Fruit fly (Drosophila melanogaster) whole organism, embryonic: Measurements from ENCODE around the gene CG9782.

Experiments
- Bgb ChIP-seq: fragments of 200-800 bp; sonication (Bioruptor generic); IDR thresholded peaks from 2 replicates; pipeline ENCODE4 v1.3.6; 2022; ENCODE audit warnings: missing biosample characterization, missing genetic modification characterization; ENCODE audit not compliant: partially characterized antibody
- CG11560 ChIP-seq: fragments of 200-800 bp; sonication (Bioruptor generic); IDR thresholded peaks from 3 replicates; pipeline ENCODE4 v1.3.6; 2022; ENCODE audit warnings: missing biosample characterization, missing genetic modification characterization
- CG13296 ChIP-seq: fragments of 200-800 bp; sonication (Bioruptor generic); optimal IDR thresholded peaks from 3 replicates; lab custom pipeline; 2018; ENCODE audit warnings: missing biosample characterization, mild to moderate bottlenecking, missing genetic modification characterization
- CG13894 ChIP-seq: fragments of 200-800 bp; sonication (Bioruptor generic); optimal IDR thresholded peaks from 3 replicates; lab custom pipeline; 2018; ENCODE audit warnings: missing biosample characterization, mild to moderate bottlenecking, missing genetic modification characterization, moderate library complexity
- CG14965 ChIP-seq: fragments of 200-800 bp; sonication (Bioruptor generic); optimal IDR thresholded peaks from 2 replicates; lab custom pipeline; 2016; ENCODE audit warnings: missing biosample characterization, missing genetic modification characterization, borderline replicate concordance
- CG15514 ChIP-seq: fragments of 200-800 bp; sonication (Bioruptor generic); optimal IDR thresholded peaks from 3 replicates; lab custom pipeline; 2017; ENCODE audit warnings: missing biosample characterization, missing genetic modification characterization, mild to moderate bottlenecking, moderate library complexity, missing genetic modification reagents
- CG15601 ChIP-seq: fragments of 200-800 bp; sonication (Bioruptor generic); optimal IDR thresholded peaks from 3 replicates; lab custom pipeline; 2019; ENCODE audit warnings: missing biosample characterization, mild to moderate bottlenecking, missing genetic modification characterization, moderate library complexity
- CG16813 ChIP-seq: fragments of 200-800 bp; sonication (Bioruptor generic); IDR thresholded peaks from 3 replicates; pipeline ENCODE4 v1.3.6; 2022; ENCODE audit warnings: missing biosample characterization, missing genetic modification characterization; ENCODE audit not compliant: partially characterized antibody
- CG17361 ChIP-seq: fragments of 200-800 bp; sonication (Bioruptor generic); IDR thresholded peaks from 3 replicates; pipeline ENCODE4 v1.3.6; 2022; ENCODE audit warnings: missing biosample characterization, missing genetic modification characterization
- CG18619 ChIP-seq: fragments of 200-800 bp; sonication (Bioruptor generic); optimal IDR thresholded peaks from 3 replicates; lab custom pipeline; 2017; ENCODE audit warnings: missing biosample characterization, mild to moderate bottlenecking, missing genetic modification characterization
- CG18764 ChIP-seq: fragments of 200-800 bp; sonication (Bioruptor generic); optimal IDR thresholded peaks from 3 replicates; lab custom pipeline; 2016; ENCODE audit warnings: missing biosample characterization, missing genetic modification characterization
- CG2116 ChIP-seq: fragments of 200-800 bp; sonication (Bioruptor generic); optimal IDR thresholded peaks from 3 replicates; lab custom pipeline; 2018; ENCODE audit warnings: missing biosample characterization, mild to moderate bottlenecking, missing genetic modification characterization
- CG2678 ChIP-seq: fragments of 200-800 bp; sonication (Bioruptor generic); optimal IDR thresholded peaks from 3 replicates; lab custom pipeline; 2019; ENCODE audit warnings: missing biosample characterization, mild to moderate bottlenecking, missing genetic modification characterization, moderate library complexity
- CG30020 ChIP-seq: fragments of 200-800 bp; optimal IDR thresholded peaks from 2 replicates; lab custom pipeline; 2019; ENCODE audit warnings: missing biosample characterization, mild to moderate bottlenecking, missing genetic modification characterization, moderate library complexity
- CG4360 ChIP-seq: fragments of 200-800 bp; sonication (Bioruptor generic); IDR thresholded peaks from 2 replicates; pipeline ENCODE4 v1.3.6; 2022; ENCODE audit warnings: missing biosample characterization, missing genetic modification characterization
- CG6254 ChIP-seq: fragments of 200-800 bp; sonication (Bioruptor generic); optimal IDR thresholded peaks from 3 replicates; lab custom pipeline; 2017; ENCODE audit warnings: mild to moderate bottlenecking, missing biosample characterization, missing genetic modification reagents, missing genetic modification characterization
- CG6272 ChIP-seq: fragments of 200-800 bp; sonication (Bioruptor generic); IDR thresholded peaks from 2 replicates; pipeline ENCODE4 v1.3.6; 2022; ENCODE audit warnings: missing biosample characterization, missing genetic modification characterization
- CG6791 ChIP-seq: fragments of 200-800 bp; sonication (Bioruptor generic); IDR thresholded peaks from 3 replicates; pipeline ENCODE4 v1.3.6; 2022; ENCODE audit warnings: missing biosample characterization, missing genetic modification characterization; ENCODE audit not compliant: partially characterized antibody
- CG7271 ChIP-seq: fragments of 200-800 bp; sonication (Bioruptor generic); optimal IDR thresholded peaks from 2 replicates; lab custom pipeline; 2018; ENCODE audit warnings: missing biosample characterization, mild to moderate bottlenecking, missing genetic modification characterization, moderate library complexity
- CG8290 ChIP-seq, 3 experiments: fragments of 200-800 bp; sonication (Bioruptor generic); optimal IDR thresholded peaks; 2 replicates each; lab custom pipeline; 2016 to 2019; ENCODE audit warnings: missing biosample characterization in 3 of 3, missing genetic modification characterization in 3 of 3, mild to moderate bottlenecking in 2 of 3, moderate library complexity in 1 of 3
- CoRest ChIP-seq: fragments of 200-800 bp; sonication (Bioruptor generic); optimal IDR thresholded peaks from 3 replicates; lab custom pipeline; 2018; ENCODE audit warnings: missing biosample characterization, mild to moderate bottlenecking, missing genetic modification characterization, moderate library complexity
- Dll ChIP-seq: fragments of 200-800 bp; sonication (Bioruptor generic); IDR thresholded peaks from 4 replicates; pipeline ENCODE4 v1.3.6; 2022; ENCODE audit warnings: missing biosample characterization, missing genetic modification characterization; ENCODE audit not compliant: partially characterized antibody
- Dp ChIP-seq: fragments of 200-800 bp; sonication (Bioruptor generic); optimal IDR thresholded peaks from 2 replicates; lab custom pipeline; 2018; ENCODE audit warnings: missing biosample characterization, mild to moderate bottlenecking, missing genetic modification characterization, moderate library complexity
- Dref ChIP-seq: fragments of 200-800 bp; sonication (Bioruptor generic); IDR thresholded peaks from 2 replicates; pipeline ENCODE4 v1.3.6; 2022; ENCODE audit warnings: missing biosample characterization, missing genetic modification characterization
- Elba2 ChIP-seq: fragments of 200-800 bp; sonication (Bioruptor generic); optimal IDR thresholded peaks from 3 replicates; lab custom pipeline; 2016; ENCODE audit warnings: missing biosample characterization, missing genetic modification characterization
- Ets97D ChIP-seq: fragments of 200-800 bp; sonication (Bioruptor generic); optimal IDR thresholded peaks from 3 replicates; lab custom pipeline; 2016; ENCODE audit warnings: missing biosample characterization, missing genetic modification characterization
- Gug ChIP-seq: fragments of 200-800 bp; sonication (Bioruptor generic); IDR thresholded peaks from 4 replicates; pipeline ENCODE4 v1.3.6; 2022; ENCODE audit warnings: missing biosample characterization, missing genetic modification characterization
- Lhr ChIP-seq: fragments of 200-800 bp; sonication (Bioruptor generic); optimal IDR thresholded peaks from 3 replicates; lab custom pipeline; 2017; ENCODE audit warnings: mild to moderate bottlenecking, missing biosample characterization, missing genetic modification reagents, missing genetic modification characterization
- Max ChIP-seq: fragments of 200-800 bp; sonication (Bioruptor generic); optimal IDR thresholded peaks from 2 replicates; lab custom pipeline; 2016; ENCODE audit warnings: missing biosample characterization, mild to moderate bottlenecking, missing genetic modification characterization
- Oli ChIP-seq: fragments of 200-800 bp; sonication (Bioruptor generic); optimal IDR thresholded peaks from 2 replicates; lab custom pipeline; 2018; ENCODE audit warnings: missing biosample characterization, mild to moderate bottlenecking, missing genetic modification characterization, moderate library complexity
- Sox102F ChIP-seq: fragments of 200-800 bp; sonication (Bioruptor generic); optimal IDR thresholded peaks from 2 replicates; lab custom pipeline; 2018; ENCODE audit warnings: missing biosample characterization, mild to moderate bottlenecking, missing genetic modification characterization, moderate library complexity
- Sry-δ ChIP-seq: fragments of 200-800 bp; sonication (Bioruptor generic); optimal IDR thresholded peaks from 2 replicates; lab custom pipeline; 2016; ENCODE audit warnings: missing biosample characterization, missing genetic modification characterization
- amos ChIP-seq: fragments of 200-800 bp; sonication (Bioruptor generic); IDR thresholded peaks from 2 replicates; pipeline ENCODE4 v1.3.6; 2022; ENCODE audit warnings: missing biosample characterization, missing genetic modification characterization; ENCODE audit not compliant: partially characterized antibody
- bbx ChIP-seq: fragments of 200-800 bp; sonication (Bioruptor generic); IDR thresholded peaks from 2 replicates; pipeline ENCODE4 v1.3.6; 2022; ENCODE audit warnings: missing biosample characterization, missing genetic modification characterization; ENCODE audit not compliant: partially characterized antibody
- btn ChIP-seq: fragments of 200-800 bp; sonication (Bioruptor generic); optimal IDR thresholded peaks from 2 replicates; lab custom pipeline; 2016; ENCODE audit warnings: missing biosample characterization, missing genetic modification characterization
- dmrt11E ChIP-seq: fragments of 200-800 bp; sonication (Bioruptor generic); optimal IDR thresholded peaks from 3 replicates; lab custom pipeline; 2018; ENCODE audit warnings: missing biosample characterization, mild to moderate bottlenecking, missing genetic modification characterization, moderate library complexity
- en ChIP-seq: fragments of 200-800 bp; sonication (Bioruptor generic); optimal IDR thresholded peaks from 2 replicates; lab custom pipeline; 2016; ENCODE audit warnings: missing biosample characterization, missing genetic modification characterization
- ewg ChIP-seq: fragments of 200-800 bp; sonication (Bioruptor generic); optimal IDR thresholded peaks from 3 replicates; lab custom pipeline; 2017; ENCODE audit warnings: mild to moderate bottlenecking, missing biosample characterization, missing genetic modification reagents, missing genetic modification characterization
- hbn ChIP-seq: fragments of 200-800 bp; sonication (Bioruptor generic); IDR thresholded peaks from 2 replicates; pipeline ENCODE4 v1.3.6; 2022; ENCODE audit warnings: missing biosample characterization, missing genetic modification characterization; ENCODE audit not compliant: partially characterized antibody
- lab ChIP-seq: fragments of 200-800 bp; sonication (Bioruptor generic); optimal IDR thresholded peaks from 3 replicates; lab custom pipeline; 2017; ENCODE audit warnings: missing biosample characterization, missing genetic modification characterization, mild to moderate bottlenecking, moderate library complexity, missing genetic modification reagents
- nmo ChIP-seq: fragments of 200-800 bp; sonication (Bioruptor generic); optimal IDR thresholded peaks from 2 replicates; lab custom pipeline; 2018; ENCODE audit warnings: missing biosample characterization, mild to moderate bottlenecking, missing genetic modification characterization, moderate library complexity
- org-1 ChIP-seq: fragments of 200-800 bp; sonication (Bioruptor generic); optimal IDR thresholded peaks from 2 replicates; lab custom pipeline; 2017; ENCODE audit warnings: missing biosample characterization, missing genetic modification characterization
- p53 ChIP-seq: fragments of 200-800 bp; sonication (Bioruptor generic); optimal IDR thresholded peaks from 2 replicates; lab custom pipeline; 2016; ENCODE audit warnings: missing biosample characterization, missing genetic modification characterization
- pita ChIP-seq: fragments of 200-800 bp; sonication (Bioruptor generic); optimal IDR thresholded peaks from 2 replicates; lab custom pipeline; 2017; ENCODE audit warnings: missing biosample characterization, mild to moderate bottlenecking, missing genetic modification characterization
- row ChIP-seq: fragments of 200-800 bp; sonication (Bioruptor generic); IDR thresholded peaks from 3 replicates; pipeline ENCODE4 v1.3.6; 2022; ENCODE audit warnings: missing biosample characterization, missing genetic modification characterization
- tna ChIP-seq: fragments of 200-800 bp; sonication (Bioruptor generic); IDR thresholded peaks from 2 replicates; pipeline ENCODE4 v1.3.6; 2022; ENCODE audit warnings: missing biosample characterization, missing genetic modification characterization; ENCODE audit not compliant: partially characterized antibody
- toy ChIP-seq: fragments of 200-800 bp; sonication (Bioruptor generic); IDR thresholded peaks from 2 replicates; pipeline ENCODE4 v1.3.6; 2022; ENCODE audit warnings: missing biosample characterization, missing genetic modification characterization
- unc-4 ChIP-seq: fragments of 200-800 bp; sonication (Bioruptor generic); IDR thresholded peaks from 2 replicates; pipeline ENCODE4 v1.3.6; 2022; ENCODE audit warnings: missing biosample characterization, missing genetic modification characterization; ENCODE audit not compliant: partially characterized antibody

Gene CG9782

dm6 chrX:16654931-16655409 lies 33.6 kb upstream of the CG9782 start, which contains the start of the genes Nemp and r (continued):
- no peak for TF ChIP-seq org-1 (GFP tag; lab: Kevin White, UChicago)
- TF ChIP-seq amos (GFP tag; lab: Robert Waterston, UW), result peak; percentile 71
- no peak for TF ChIP-seq toy (GFP tag; lab: Robert Waterston, UW)
- TF ChIP-seq Elba2 (GFP tag; lab: Kevin White, UChicago), result no peak
- peak; percentile 80 for TF ChIP-seq Lhr (GFP tag; lab: Kevin White, UChicago)
- TF ChIP-seq CG13894 (tag; lab: Kevin White, UChicago), result no peak
- TF ChIP-seq bbx, result peak; percentile 62
- no peak for TF ChIP-seq CG6272 (GFP tag; lab: Robert Waterston, UW)
- peak; percentile 81 for TF ChIP-seq Dll (GFP tag; lab: Robert Waterston, UW)
- 0 out of 3 replicates have a peak, but pooled peaks have one; percentile 12 for TF ChIP-seq CG17361 (GFP tag; lab: Robert Waterston, UW)
- no peak for TF ChIP-seq CG13296
- no peak for TF ChIP-seq CG4360
- TF ChIP-seq CG18619 (GFP tag; lab: Kevin White, UChicago), result no peak
- TF ChIP-seq Max (GFP tag; lab: Kevin White, UChicago), result no peak
- no peak for TF ChIP-seq CG18764 (GFP tag; lab: Kevin White, UChicago)
- TF ChIP-seq Sox102F (GFP tag; lab: Kevin White, UChicago), result no peak
- TF ChIP-seq Dp (GFP tag; lab: Kevin White, UChicago), result peak; percentile 75
- TF ChIP-seq en (GFP tag; lab: Kevin White, UChicago), result no peak
- peak; percentile 68 for TF ChIP-seq Dref (GFP tag; lab: Robert Waterston, UW)
- TF ChIP-seq nmo (GFP tag; lab: Kevin White, UChicago), result peak; percentile 54
- no peak for TF ChIP-seq ewg (GFP tag; lab: Kevin White, UChicago)
- TF ChIP-seq pita (GFP tag; lab: Kevin White, UChicago), result peak; percentile 84
- TF ChIP-seq hbn (GFP tag; lab: Robert Waterston, UW), result peak; percentile 65
- TF ChIP-seq CG11560, result peak; percentile 91
- peak; percentile 59 for TF ChIP-seq CG15514
- TF ChIP-seq CG2116 (GFP tag; lab: Kevin White, UChicago), result peak; percentile 77
- no peak for TF ChIP-seq dmrt11E (tag; lab: Kevin White, UChicago)
- TF ChIP-seq CG7271 (tag; lab: Kevin White, UChicago), result no peak
- peak; percentile 29 for TF ChIP-seq Ets97D
- 0 out of 3 replicates have a peak, but pooled peaks have one; percentile 12 for TF ChIP-seq row
- TF ChIP-seq lab (GFP tag; lab: Kevin White, UChicago), result no peak
- peak; percentile 77 for TF ChIP-seq CG15601 (tag; lab: Kevin White, UChicago)
- 0 out of 2 replicates have a peak, but pooled peaks have one; percentile 14 for TF ChIP-seq tna (GFP tag; lab: Robert Waterston, UW)
- TF ChIP-seq Oli, result no peak
- peak; percentile 77 for TF ChIP-seq CG16813 (GFP tag; lab: Robert Waterston, UW)
- TF ChIP-seq CG30020 (tag; lab: Kevin White, UChicago), result no peak
- peak; percentile 72 for TF ChIP-seq p53
- peak; percentile 71 for TF ChIP-seq unc-4
- peak; percentile 43; the same call in 1 of the 3 replicates for TF ChIP-seq CG6791 (GFP tag; lab: Robert Waterston, UW)
- TF ChIP-seq CoRest (tag; lab: Kevin White, UChicago), result peak; percentile 38
- peak; percentile 65 for TF ChIP-seq Sry-δ (GFP tag; lab: Kevin White, UChicago)
- no peak for TF ChIP-seq CG6254 (GFP tag; lab: Kevin White, UChicago)
- peak; percentile 65 for TF ChIP-seq Bgb
- TF ChIP-seq btn (GFP tag; lab: Kevin White, UChicago), result no peak
- TF ChIP-seq CG8290 (GFP tag; optimal IDR thresholded peaks at IDR 0.05; lab: Kevin White, UChicago), result peak; percentile 30
- no peak for TF ChIP-seq CG8290 (tag; optimal IDR thresholded peaks at IDR 0.05; lab: Kevin White, UChicago)
- no peak for TF ChIP-seq CG2678 (tag; lab: Kevin White, UChicago)
- no peak for TF ChIP-seq CG14965 (GFP tag; lab: Kevin White, UChicago)
- no peak for TF ChIP-seq Gug (GFP tag; lab: Robert Waterston, UW)
